Fruit fly (Drosophila melanogaster) whole organism: ENCODE measurements around the gene CG5665.
A peak's percentile ranks its signal among the peaks of the same experiment; 100 is the strongest.

ENCODE experiments used
- CG8478 ChIP-seq: fragments of >200 bp; optimal IDR thresholded peaks from 2 replicates; lab custom pipeline; 2018; ENCODE audit warnings: inconsistent platforms
- Dll ChIP-seq: fragments of >200 bp; optimal IDR thresholded peaks from 2 replicates; lab custom pipeline; 2017
- EcR ChIP-seq, 2 experiments: fragments of >200 bp; optimal IDR thresholded peaks; 2 replicates each; lab custom pipeline; 2017; ENCODE audit warnings: missing biosample characterization in 2 of 2, missing genetic modification characterization in 2 of 2, missing genetic modification reagents in 2 of 2
- pan ChIP-seq: fragments of >200 bp; optimal IDR thresholded peaks from 2 replicates; lab custom pipeline; 2017
- psq ChIP-seq: fragments of >200 bp; optimal IDR thresholded peaks from 2 replicates; lab custom pipeline; 2017
- usp ChIP-seq: fragments of >200 bp; optimal IDR thresholded peaks from 2 replicates; lab custom pipeline; 2017; ENCODE audit warnings: missing biosample characterization, missing genetic modification characterization, mixed read lengths

Gene CG5665

dm6 chr3L:20358212-20358611 is at the start of gene CG5665:
CG5665 (plus strand) TSS chr3L:20358512.
- TF ChIP-seq pan (no peak), usp (GFP tag; lab: Kevin White, UChicago) (no peak), EcR (GFP tag; optimal IDR thresholded peaks at IDR 0.05; lab: Kevin White, UChicago) (no peak), psq (lab: Kevin White, UChicago) (no peak), CG8478 (no peak), Dll (lab: Kevin White, UChicago) (no peak)

dm6 chr3L:20309354-20309753 is 49.0 kb upstream of the CG5665 start, which contains the start of gene polo:
polo (plus strand) TSS chr3L:20309654.
- TF ChIP-seq Dll (lab: Kevin White, UChicago) (no peak), CG8478 (no peak), usp (GFP tag; lab: Kevin White, UChicago) (no peak), EcR (GFP tag; optimal IDR thresholded peaks at IDR 0.05; lab: Kevin White, UChicago) (no peak), pan (no peak), psq (lab: Kevin White, UChicago) (no peak)

- no peak for TF ChIP-seq pan
- no peak for TF ChIP-seq CG8478
- no peak for TF ChIP-seq EcR (GFP tag; optimal IDR thresholded peaks at IDR 0.05; lab: Kevin White, UChicago)
- no peak for TF ChIP-seq psq (lab: Kevin White, UChicago)
- TF ChIP-seq usp (GFP tag; lab: Kevin White, UChicago): no peak
- no peak for TF ChIP-seq Dll (lab: Kevin White, UChicago)
Measured at dm6 chr3L:20309758-20310733, 48.3 kb upstream of the CG5665 start.

- TF ChIP-seq EcR (GFP tag; optimal IDR thresholded peaks at IDR 0.05; lab: Kevin White, UChicago) (no peak), psq (lab: Kevin White, UChicago) (no peak), Dll (lab: Kevin White, UChicago) (no peak), pan (no peak), CG8478 (no peak), usp (GFP tag; lab: Kevin White, UChicago) (no peak)
Measured at dm6 chr3L:20313469-20313868, 44.8 kb upstream of the CG5665 start, which contains the start of gene alphaSnap. alphaSnap (plus strand) TSS chr3L:20313632.

dm6 chr3L:20316956-20317589 is 41.2 kb upstream of the CG5665 start, which contains the start of gene Spn77Ba:
Spn77Ba (plus strand) TSS chr3L:20317190.
- TF ChIP-seq usp (GFP tag; lab: Kevin White, UChicago) (no peak), pan (no peak), psq (lab: Kevin White, UChicago) (no peak)

- TF ChIP-seq pan (no peak), usp (GFP tag; lab: Kevin White, UChicago) (no peak), EcR (GFP tag; optimal IDR thresholded peaks at IDR 0.05; lab: Kevin White, UChicago) (no peak), Dll (lab: Kevin White, UChicago) (no peak), psq (lab: Kevin White, UChicago) (no peak), CG8478 (no peak)
Measured at dm6 chr3L:20317751-20318150, 40.6 kb upstream of the CG5665 start.

- no peak for TF ChIP-seq CG8478
- no peak for TF ChIP-seq pan
- TF ChIP-seq psq (lab: Kevin White, UChicago): no peak
- no peak for TF ChIP-seq usp (GFP tag; lab: Kevin White, UChicago)
- TF ChIP-seq EcR (GFP tag; optimal IDR thresholded peaks at IDR 0.05; lab: Kevin White, UChicago): no peak
- TF ChIP-seq Dll (lab: Kevin White, UChicago): no peak
Measured at dm6 chr3L:20320044-20320443, 38.3 kb upstream of the CG5665 start.

- TF ChIP-seq psq (lab: Kevin White, UChicago) (no peak), Dll (lab: Kevin White, UChicago) (no peak), usp (GFP tag; lab: Kevin White, UChicago) (no peak), CG8478 (no peak), EcR (GFP tag; optimal IDR thresholded peaks at IDR 0.05; lab: Kevin White, UChicago) (no peak), pan (no peak)
Measured at dm6 chr3L:20320652-20321051, 37.7 kb upstream of the CG5665 start, which contains the start of gene Spn77Bb. Spn77Bb (plus strand) TSS chr3L:20320952.

dm6 chr3L:20342334-20342733 is 16.0 kb upstream of the CG5665 start, which contains the start of gene Spn77Bc:
Spn77Bc (plus strand) TSS chr3L:20342634.
- no peak for TF ChIP-seq pan

dm6 chr3L:20347762-20348580 is 10.3 kb upstream of the CG5665 start, which contains the start of the genes Rbbp5 and eRF1:
Rbbp5 (minus strand) TSS chr3L:20347942.
eRF1 (plus strand) TSS chr3L:20348355.
- TF ChIP-seq Dll (lab: Kevin White, UChicago): no peak

dm6 chr3L:20348581-20349093 is 9.7 kb upstream of the CG5665 start:
- TF ChIP-seq Dll (lab: Kevin White, UChicago) (no peak), EcR (GFP tag; optimal IDR thresholded peaks at IDR 0.05; lab: Kevin White, UChicago) (peak in 1 of 2 experiments; percentile 10)
